Fruit fly (Drosophila melanogaster) whole organism: ENCODE measurements around the gene Cyt-c-d.

Experiments used
- psq ChIP-seq: fragments of >200 bp; optimal IDR thresholded peaks from 2 replicates; lab custom pipeline; 2017
- usp ChIP-seq: fragments of >200 bp; optimal IDR thresholded peaks from 2 replicates; lab custom pipeline; 2017; ENCODE audit warnings: missing biosample characterization, missing genetic modification characterization, mixed read lengths

- TF ChIP-seq usp (no peak), psq (lab: Kevin White, UChicago) (no peak)
Measured at dm6 chr2L:16766070-16766752, 50.5 kb downstream of the Cyt-c-d start, which contains the start of gene Mhc.
